Worm (Caenorhabditis elegans) whole organism, late embryonic: ENCODE data around the gene nhr-58.

Experiments
- C38D4.7 ChIP-seq: fragments of 200-800 bp; sonication (Bioruptor generic); optimal IDR thresholded peaks from 2 replicates; lab custom pipeline; 2018; ENCODE audit warnings: mild to moderate bottlenecking, missing genetic modification characterization, moderate library complexity, missing compliant biosample characterization
- F13H6.1 ChIP-seq: sonication (generic microtip); optimal IDR thresholded peaks from 2 replicates; lab custom pipeline; 2016; ENCODE audit warnings: missing genetic modification characterization, missing compliant biosample characterization
- K02D7.2 ChIP-seq: sonication (generic microtip); optimal IDR thresholded peaks from 2 replicates; lab custom pipeline; 2017; ENCODE audit warnings: mild to moderate bottlenecking, missing genetic modification characterization, missing compliant biosample characterization
- K09A11.1 ChIP-seq: sonication (generic microtip); optimal IDR thresholded peaks from 2 replicates; lab custom pipeline; 2017; ENCODE audit warnings: antibody characterized with exemption, mild to moderate bottlenecking, missing genetic modification characterization, missing compliant biosample characterization; ENCODE audit not compliant: insufficient read depth
- T23F11.4 ChIP-seq: fragments of 200-800 bp; sonication (Bioruptor generic); optimal IDR thresholded peaks from 2 replicates; lab custom pipeline; 2018; ENCODE audit warnings: mild to moderate bottlenecking, missing genetic modification characterization, missing compliant biosample characterization
- Y22D7AL.16 ChIP-seq: sonication (generic microtip); optimal IDR thresholded peaks from 2 replicates; lab custom pipeline; 2016; ENCODE audit warnings: missing genetic modification characterization, missing compliant biosample characterization
- ahr-1 ChIP-seq: sonication (generic microtip); optimal IDR thresholded peaks from 2 replicates; lab custom pipeline; 2016; ENCODE audit warnings: missing genetic modification characterization, missing compliant biosample characterization
- ama-1 ChIP-seq: fragments of 150-350 bp; optimal IDR thresholded peaks from 2 replicates; lab custom pipeline; 2014
- ceh-14 ChIP-seq: sonication (generic microtip); optimal IDR thresholded peaks from 2 replicates; lab custom pipeline; 2016; ENCODE audit warnings: missing genotype, missing genetic modification characterization, missing compliant biosample characterization
- ceh-19 ChIP-seq: fragments of 200-800 bp; sonication (Bioruptor generic); optimal IDR thresholded peaks from 2 replicates; lab custom pipeline; 2018; ENCODE audit warnings: mild to moderate bottlenecking, missing genetic modification characterization, missing compliant biosample characterization
- ceh-2 ChIP-seq: sonication (generic microtip); optimal IDR thresholded peaks from 2 replicates; lab custom pipeline; 2016; ENCODE audit warnings: missing genotype, missing genetic modification characterization, missing compliant biosample characterization
- ceh-22 ChIP-seq: sonication (generic microtip); optimal IDR thresholded peaks from 2 replicates; lab custom pipeline; 2017; ENCODE audit warnings: missing biosample characterization, missing genetic modification characterization
- ceh-24 ChIP-seq: sonication (generic microtip); optimal IDR thresholded peaks from 2 replicates; lab custom pipeline; 2016; ENCODE audit warnings: mild to moderate bottlenecking, missing genetic modification characterization, missing compliant biosample characterization
- ceh-31 ChIP-seq: sonication (generic microtip); optimal IDR thresholded peaks from 2 replicates; lab custom pipeline; 2016; ENCODE audit warnings: missing genetic modification characterization, missing compliant biosample characterization
- ceh-34 ChIP-seq: sonication (generic microtip); optimal IDR thresholded peaks from 2 replicates; lab custom pipeline; 2016; ENCODE audit warnings: mild to moderate bottlenecking, missing genetic modification characterization, missing compliant biosample characterization
- ceh-48 ChIP-seq: sonication (generic microtip); optimal IDR thresholded peaks from 2 replicates; lab custom pipeline; 2016; ENCODE audit warnings: missing genetic modification characterization, inconsistent platforms, missing compliant biosample characterization
- ceh-6 ChIP-seq: fragments of 200-800 bp; sonication (Bioruptor generic); optimal IDR thresholded peaks from 2 replicates; lab custom pipeline; 2018; ENCODE audit warnings: mild to moderate bottlenecking, missing genetic modification characterization, missing compliant biosample characterization
- dmd-4 ChIP-seq: sonication (generic microtip); optimal IDR thresholded peaks from 2 replicates; lab custom pipeline; 2016; ENCODE audit warnings: borderline replicate concordance, missing genetic modification characterization, missing compliant biosample characterization
- ets-4 ChIP-seq: sonication (generic microtip); optimal IDR thresholded peaks from 2 replicates; lab custom pipeline; 2016; ENCODE audit warnings: missing genetic modification characterization, missing compliant biosample characterization
- fax-1 ChIP-seq: sonication (generic microtip); optimal IDR thresholded peaks from 2 replicates; lab custom pipeline; 2016; ENCODE audit warnings: missing genotype, missing genetic modification characterization, missing compliant biosample characterization
- fkh-10 ChIP-seq: fragments of 150-350 bp; optimal IDR thresholded peaks from 2 replicates; lab custom pipeline; 2014; ENCODE audit warnings: missing biosample characterization, missing genetic modification reagents, missing genetic modification characterization
- gmeb-2 ChIP-seq: sonication (generic microtip); optimal IDR thresholded peaks from 2 replicates; lab custom pipeline; 2016; ENCODE audit warnings: missing genetic modification characterization, inconsistent platforms, missing compliant biosample characterization
- hlh-30 ChIP-seq: sonication (generic microtip); optimal IDR thresholded peaks from 2 replicates; lab custom pipeline; 2017; ENCODE audit warnings: antibody characterized with exemption, missing genetic modification characterization, missing compliant biosample characterization; ENCODE audit not compliant: insufficient read depth
- hlh-8 ChIP-seq: sonication (generic microtip); optimal IDR thresholded peaks from 2 replicates; lab custom pipeline; 2016; ENCODE audit warnings: missing genotype, missing genetic modification characterization, missing compliant biosample characterization
- lim-6 ChIP-seq: sonication (generic microtip); optimal IDR thresholded peaks from 2 replicates; lab custom pipeline; 2016; ENCODE audit warnings: missing genetic modification characterization, missing compliant biosample characterization
- lin-11 ChIP-seq: fragments of 200-800 bp; sonication (Bioruptor generic); optimal IDR thresholded peaks from 2 replicates; lab custom pipeline; 2018; ENCODE audit warnings: mild to moderate bottlenecking, missing genetic modification characterization, missing compliant biosample characterization
- madf-2 ChIP-seq: sonication (generic microtip); optimal IDR thresholded peaks from 2 replicates; lab custom pipeline; 2017; ENCODE audit warnings: missing genetic modification characterization, missing compliant biosample characterization
- mec-3 ChIP-seq: sonication (generic microtip); optimal IDR thresholded peaks from 2 replicates; lab custom pipeline; 2016; ENCODE audit warnings: borderline replicate concordance, missing genetic modification characterization, missing compliant biosample characterization
- nhr-11 ChIP-seq: fragments of 150-350 bp; optimal IDR thresholded peaks from 2 replicates; lab custom pipeline; 2014; ENCODE audit warnings: missing biosample characterization, missing genetic modification characterization
- nhr-232 ChIP-seq: sonication (generic microtip); optimal IDR thresholded peaks from 2 replicates; lab custom pipeline; 2016; ENCODE audit warnings: missing genetic modification characterization, missing compliant biosample characterization
- pag-3 ChIP-seq: sonication (generic microtip); optimal IDR thresholded peaks from 2 replicates; lab custom pipeline; 2016; ENCODE audit warnings: missing compliant biosample characterization, missing genetic modification characterization, borderline replicate concordance
- pax-1 ChIP-seq: fragments of 150-350 bp; optimal IDR thresholded peaks from 2 replicates; lab custom pipeline; 2014; ENCODE audit warnings: missing biosample characterization, missing genetic modification characterization
- pha-2 ChIP-seq: sonication (generic microtip); optimal IDR thresholded peaks from 2 replicates; lab custom pipeline; 2017; ENCODE audit warnings: mild to moderate bottlenecking, missing genetic modification characterization, missing compliant biosample characterization
- pqm-1 ChIP-seq: sonication (generic microtip); optimal IDR thresholded peaks from 2 replicates; lab custom pipeline; 2016; ENCODE audit warnings: missing genetic modification characterization, missing compliant biosample characterization
- pros-1 ChIP-seq: fragments of 150-350 bp; optimal IDR thresholded peaks from 2 replicates; lab custom pipeline; 2014; ENCODE audit warnings: missing biosample characterization, missing genetic modification reagents, missing genetic modification characterization
- ref-2 ChIP-seq: sonication (generic microtip); optimal IDR thresholded peaks from 2 replicates; lab custom pipeline; 2016; ENCODE audit warnings: missing genetic modification characterization, missing compliant biosample characterization
- rnt-1 ChIP-seq: sonication (generic microtip); optimal IDR thresholded peaks from 2 replicates; lab custom pipeline; 2016; ENCODE audit warnings: missing genetic modification characterization, missing compliant biosample characterization
- sox-2 ChIP-seq: fragments of 200-800 bp; sonication (Bioruptor generic); IDR thresholded peaks from 2 replicates; pipeline ENCODE4 v1.3.6; 2022; ENCODE audit warnings: missing genetic modification reagents, missing genetic modification characterization, missing compliant biosample characterization
- syd-9 ChIP-seq: sonication (generic microtip); optimal IDR thresholded peaks from 2 replicates; lab custom pipeline; 2016; ENCODE audit warnings: mild to moderate bottlenecking, missing genetic modification characterization, moderate library complexity, missing compliant biosample characterization
- tbx-2 ChIP-seq: sonication (generic microtip); optimal IDR thresholded peaks from 2 replicates; lab custom pipeline; 2016; ENCODE audit warnings: missing genetic modification characterization, missing compliant biosample characterization
- ttx-3 ChIP-seq: sonication (generic microtip); optimal IDR thresholded peaks from 2 replicates; lab custom pipeline; 2016; ENCODE audit warnings: missing genetic modification reagents, missing genetic modification characterization, missing compliant biosample characterization
- unc-42 ChIP-seq: sonication (generic microtip); optimal IDR thresholded peaks from 2 replicates; lab custom pipeline; 2016; ENCODE audit warnings: missing genotype, missing genetic modification characterization, missing compliant biosample characterization
- zip-5 ChIP-seq: sonication (generic microtip); optimal IDR thresholded peaks from 2 replicates; lab custom pipeline; 2016; ENCODE audit warnings: missing genetic modification characterization, missing compliant biosample characterization
- ztf-16 ChIP-seq: sonication (generic microtip); optimal IDR thresholded peaks from 2 replicates; lab custom pipeline; 2017; ENCODE audit warnings: missing genetic modification characterization, missing compliant biosample characterization

Gene nhr-58

ce11 chrV:521517-521916 lies 10.5 kb upstream of the nhr-58 start, which contains the start of gene srw-107:
Gene srw-107 (minus strand): TSS chrV:521617.
- no peak for TF ChIP-seq ref-2 (tag; lab: Kevin White, UChicago)
- TF ChIP-seq F13H6.1 (tag; lab: Kevin White, UChicago), result no peak
- TF ChIP-seq ceh-22 (tag; lab: Kevin White, UChicago), result no peak
- TF ChIP-seq ceh-31 (tag; lab: Kevin White, UChicago), result no peak
- no peak for TF ChIP-seq mec-3 (tag; lab: Kevin White, UChicago)
- no peak for TF ChIP-seq ets-4 (tag; lab: Kevin White, UChicago)

ce11 chrV:524058-524457 lies 8.0 kb upstream of the nhr-58 start, which contains the start of gene lipl-3:
Gene lipl-3 (minus strand): TSS chrV:524218.
- no peak for TF ChIP-seq pag-3 (tag; lab: Kevin White, UChicago)
- TF ChIP-seq ceh-24, result no peak
- no peak for TF ChIP-seq pros-1
- TF ChIP-seq K02D7.2 (tag; lab: Kevin White, UChicago), result no peak
- TF ChIP-seq gmeb-2, result no peak
- no peak for TF ChIP-seq ceh-14 (tag; lab: Kevin White, UChicago)
- no peak for TF ChIP-seq C38D4.7
- no peak for TF ChIP-seq ttx-3 (tag; lab: Kevin White, UChicago)
- no peak for TF ChIP-seq ceh-19 (GFP tag; lab: Kevin White, UChicago)
- TF ChIP-seq fax-1 (tag; lab: Kevin White, UChicago), result no peak
- no peak for TF ChIP-seq nhr-11
- TF ChIP-seq ref-2 (tag; lab: Kevin White, UChicago), result no peak
- TF ChIP-seq hlh-8 (tag; lab: Kevin White, UChicago), result no peak
- TF ChIP-seq sox-2 (GFP tag; lab: Robert Waterston, UW), result no peak
- TF ChIP-seq Y22D7AL.16 (tag; lab: Kevin White, UChicago), result no peak
- TF ChIP-seq fkh-10 (GFP tag; lab: Kevin White, UChicago), result no peak
- TF ChIP-seq lim-6 (tag; lab: Kevin White, UChicago), result no peak
- no peak for TF ChIP-seq pha-2 (tag; lab: Kevin White, UChicago)
- TF ChIP-seq pax-1, result no peak
- TF ChIP-seq ceh-2 (tag; lab: Kevin White, UChicago), result no peak

- TF ChIP-seq nhr-11, result no peak
- no peak for TF ChIP-seq hlh-8 (tag; lab: Kevin White, UChicago)
- no peak for TF ChIP-seq ceh-6 (GFP tag; lab: Kevin White, UChicago)
- TF ChIP-seq ceh-31 (tag; lab: Kevin White, UChicago), result no peak
- no peak for TF ChIP-seq gmeb-2
- TF ChIP-seq ceh-34 (tag; lab: Kevin White, UChicago), result no peak
- TF ChIP-seq rnt-1 (tag; lab: Kevin White, UChicago), result no peak
- TF ChIP-seq sox-2 (GFP tag; lab: Robert Waterston, UW), result no peak
- no peak for TF ChIP-seq lin-11
- no peak for TF ChIP-seq ztf-16 (tag; lab: Kevin White, UChicago)
- TF ChIP-seq ceh-2 (tag; lab: Kevin White, UChicago), result no peak
- TF ChIP-seq ets-4 (tag; lab: Kevin White, UChicago), result no peak
- no peak for TF ChIP-seq Y22D7AL.16 (tag; lab: Kevin White, UChicago)
- no peak for TF ChIP-seq ceh-14 (tag; lab: Kevin White, UChicago)
- no peak for TF ChIP-seq unc-42 (tag; lab: Kevin White, UChicago)
- no peak for TF ChIP-seq zip-5 (tag; lab: Kevin White, UChicago)
- no peak for TF ChIP-seq F13H6.1 (tag; lab: Kevin White, UChicago)
- no peak for TF ChIP-seq dmd-4 (tag; lab: Kevin White, UChicago)
Observed at ce11 chrV:525040-525439, 7.0 kb upstream of the nhr-58 start, which contains the start of gene R11G11.16. Gene R11G11.16 (minus strand): TSS chrV:525140.

- no peak for TF ChIP-seq hlh-30
- no peak for TF ChIP-seq ceh-24
- TF ChIP-seq K02D7.2 (tag; lab: Kevin White, UChicago), result no peak
- no peak for TF ChIP-seq ahr-1 (tag; lab: Kevin White, UChicago)
- TF ChIP-seq pqm-1 (tag; lab: Kevin White, UChicago), result no peak
- no peak for TF ChIP-seq hlh-8 (tag; lab: Kevin White, UChicago)
- no peak for TF ChIP-seq lim-6 (tag; lab: Kevin White, UChicago)
- no peak for TF ChIP-seq ceh-48
- TF ChIP-seq madf-2 (tag; lab: Kevin White, UChicago), result no peak
- no peak for TF ChIP-seq fax-1 (tag; lab: Kevin White, UChicago)
- TF ChIP-seq dmd-4 (tag; lab: Kevin White, UChicago), result no peak
- TF ChIP-seq T23F11.4 (GFP tag; lab: Kevin White, UChicago), result no peak
- no peak for TF ChIP-seq K09A11.1 (tag; lab: Kevin White, UChicago)
- TF ChIP-seq ama-1 (lab: Kevin White, UChicago), result no peak
- no peak for TF ChIP-seq F13H6.1 (tag; lab: Kevin White, UChicago)
- no peak for TF ChIP-seq tbx-2 (tag; lab: Kevin White, UChicago)
- no peak for TF ChIP-seq nhr-232
- no peak for TF ChIP-seq syd-9
Observed at ce11 chrV:527602-528001, 4.5 kb upstream of the nhr-58 start, which contains the start of gene srw-108. Gene srw-108 (plus strand): TSS chrV:527902.
